Worm (Caenorhabditis elegans): ENCODE results near the gene srh-59.
A peak's percentile ranks its signal among the peaks of the same experiment; 100 is the strongest.

srh-59 gene

DNA sequence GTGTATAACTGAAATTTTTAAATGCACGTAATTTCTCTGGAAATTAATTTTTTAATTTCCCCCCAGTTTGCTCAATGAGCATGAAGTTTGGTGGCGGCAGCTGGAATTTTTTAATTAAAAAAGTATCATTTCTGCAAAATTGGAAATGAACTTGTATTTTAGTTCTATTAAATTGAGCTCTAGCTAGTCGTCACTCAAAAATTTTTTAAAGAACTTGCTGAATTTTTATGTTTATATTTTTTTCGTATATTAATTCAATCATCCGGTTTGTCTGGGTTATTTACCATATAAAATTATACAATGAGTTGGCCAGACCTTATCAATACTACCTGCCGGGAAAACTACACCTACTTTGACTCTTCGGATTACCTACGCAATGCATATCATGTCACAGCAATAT lies at the start of gene srh-59:
TSS of gene srh-59 (plus strand) at position 301 of the 400 bp plus-strand sequence.
- TF ChIP-seq crh-2 (tag; optimal IDR thresholded peaks at IDR 0.05) (no peak), fos-1 (tag; optimal IDR thresholded peaks at IDR 0.05) (no peak), mbf-1 (tag; optimal IDR thresholded peaks at IDR 0.05) (no peak), dmd-4 (tag; optimal IDR thresholded peaks at IDR 0.05) (no peak), blmp-1 (tag; optimal IDR thresholded peaks at IDR 0.05; ENCODE audit: insufficient read depth) (no peak), alr-1 (tag; optimal IDR thresholded peaks at IDR 0.05) (no peak), Y55F3AM.14 (GFP tag; optimal IDR thresholded peaks at IDR 0.05) (no peak), ZK546.5 (tag; optimal IDR thresholded peaks at IDR 0.05) (no peak), lin-13 (GFP tag; optimal IDR thresholded peaks at IDR 0.05) (no peak), ceh-82 (tag; optimal IDR thresholded peaks at IDR 0.05) (no peak), C34F6.9 (tag; optimal IDR thresholded peaks at IDR 0.05) (no peak), nhr-23 (tag; optimal IDR thresholded peaks at IDR 0.05) (no peak), nhr-25 (tag; optimal IDR thresholded peaks at IDR 0.05) (no peak), ztf-1 (GFP tag; conservative IDR thresholded peaks at IDR 0.05) (no peak), mdl-1 (tag; optimal IDR thresholded peaks at IDR 0.05) (no peak), ztf-4 (tag; optimal IDR thresholded peaks at IDR 0.05) (no peak), egl-27 (tag; optimal IDR thresholded peaks at IDR 0.05) (no peak), nhr-12 (tag; optimal IDR thresholded peaks at IDR 0.05) (no peak), ceh-16 (tag; optimal IDR thresholded peaks at IDR 0.05) (no peak)

DNA sequence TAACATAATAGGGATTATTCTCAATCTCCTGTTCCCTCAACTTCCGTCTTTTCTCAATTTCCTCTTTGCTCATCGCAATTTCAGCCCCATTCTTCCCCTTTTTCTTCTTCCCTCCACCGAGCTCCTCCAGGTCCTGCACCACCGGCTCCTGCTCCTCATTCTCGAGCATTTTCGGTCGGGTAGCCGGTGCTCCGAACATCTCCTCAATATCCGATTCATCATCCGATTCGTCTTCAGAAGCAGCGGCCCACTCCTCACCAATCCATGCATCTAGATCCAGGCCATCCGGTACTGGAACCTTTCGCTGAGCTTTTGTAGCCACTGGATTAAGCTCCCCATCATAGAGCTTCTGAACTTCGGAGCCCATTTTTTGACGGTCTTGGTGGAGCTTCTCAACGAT lies 41.7 kb upstream of the srh-59 start:
- TF ChIP-seq nhr-25 (tag; optimal IDR thresholded peaks at IDR 0.05) (no peak), nhr-77 (tag; optimal IDR thresholded peaks at IDR 0.05) (no peak), mbf-1 (tag; optimal IDR thresholded peaks at IDR 0.05) (no peak), ceh-82 (tag; optimal IDR thresholded peaks at IDR 0.05) (no peak), sma-3 (GFP tag; optimal IDR thresholded peaks at IDR 0.05) (no peak), nhr-11 (tag; optimal IDR thresholded peaks at IDR 0.05) (no peak)

DNA sequence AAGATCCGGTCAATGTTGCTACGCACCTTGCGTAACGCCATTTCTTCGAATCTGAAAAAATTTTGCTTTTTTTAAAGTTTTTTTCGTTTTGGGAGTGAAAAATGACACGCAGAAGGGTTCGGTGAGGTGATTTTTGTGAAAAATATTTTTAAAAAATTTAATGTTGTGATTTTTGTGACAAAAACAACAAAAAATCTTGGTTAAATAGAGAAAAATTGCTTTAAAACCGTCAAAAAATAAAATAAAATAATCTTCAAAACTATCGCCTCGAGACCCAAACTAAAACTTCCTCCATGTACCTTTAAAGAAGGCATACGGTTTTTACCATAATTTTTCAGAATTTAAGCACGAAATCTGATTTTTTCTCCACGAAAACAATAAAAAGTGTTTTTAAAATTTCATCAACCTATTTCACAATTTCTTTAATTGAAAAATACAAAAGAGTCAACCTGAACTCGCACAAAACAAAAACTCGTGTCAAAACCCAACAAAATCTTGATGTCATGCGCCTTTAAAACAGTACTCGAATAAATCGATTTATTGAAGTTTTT lies 35.4 kb upstream of the srh-59 start, which contains the start of gene apd-3:
TSS of gene apd-3 (minus strand) at position 51 of the 551 bp plus-strand sequence.
- TF ChIP-seq sem-4 (tag; optimal IDR thresholded peaks at IDR 0.05) (no peak), ztf-11 (tag; optimal IDR thresholded peaks at IDR 0.05) (no peak), lin-13 (GFP tag; optimal IDR thresholded peaks at IDR 0.05) (no peak), mab-5 (tag; optimal IDR thresholded peaks at IDR 0.05) (no peak), lin-11 (tag; optimal IDR thresholded peaks at IDR 0.05) (no peak), ceh-16 (tag; optimal IDR thresholded peaks at IDR 0.05) (no peak), ZK546.5 (tag; optimal IDR thresholded peaks at IDR 0.05) (no peak), elt-3 (tag; optimal IDR thresholded peaks at IDR 0.05) (no peak)

- TF ChIP-seq sma-3 (GFP tag; optimal IDR thresholded peaks at IDR 0.05): no peak
- TF ChIP-seq nhr-25 (tag; optimal IDR thresholded peaks at IDR 0.05): no peak
- peak in 1 of 2 experiments; percentile 38 for TF ChIP-seq mdl-1 (tag; optimal IDR thresholded peaks at IDR 0.05)
- peak; percentile 40 for TF ChIP-seq lin-13 (GFP tag; optimal IDR thresholded peaks at IDR 0.05)
- TF ChIP-seq elt-3 (tag; optimal IDR thresholded peaks at IDR 0.05): no peak
- peak; percentile 16 for TF ChIP-seq snpc-4 (tag; optimal IDR thresholded peaks at IDR 0.05)
- TF ChIP-seq nhr-23 (tag; optimal IDR thresholded peaks at IDR 0.05): no peak
- TF ChIP-seq ztf-1 (GFP tag; conservative IDR thresholded peaks at IDR 0.05): no peak
- no peak for TF ChIP-seq ceh-82 (tag; optimal IDR thresholded peaks at IDR 0.05)
- no peak for TF ChIP-seq sem-4 (tag; optimal IDR thresholded peaks at IDR 0.05)
- no peak for TF ChIP-seq egl-27 (tag; optimal IDR thresholded peaks at IDR 0.05)
- TF ChIP-seq lin-11 (tag; optimal IDR thresholded peaks at IDR 0.05): no peak
- TF ChIP-seq mab-5 (tag; optimal IDR thresholded peaks at IDR 0.05): peak; percentile 46
- no peak for TF ChIP-seq ztf-11 (tag; optimal IDR thresholded peaks at IDR 0.05)
- peak; percentile 66 for TF ChIP-seq unc-55 (GFP tag; optimal IDR thresholded peaks at IDR 0.05)
- TF ChIP-seq C34F6.9 (tag; optimal IDR thresholded peaks at IDR 0.05): peak; percentile 66
- TF ChIP-seq nhr-12 (tag; optimal IDR thresholded peaks at IDR 0.05): no peak
- no peak for TF ChIP-seq nhr-6 (tag; optimal IDR thresholded peaks at IDR 0.05)
- TF ChIP-seq nhr-129 (tag; optimal IDR thresholded peaks at IDR 0.05): peak; percentile 40
- peak; percentile 42 for TF ChIP-seq zag-1 (tag; optimal IDR thresholded peaks at IDR 0.05)
- TF ChIP-seq lsy-2 (tag; optimal IDR thresholded peaks at IDR 0.05): peak in 1 of 2 experiments; percentile 68
- TF ChIP-seq unc-62 (GFP tag; optimal IDR thresholded peaks at IDR 0.05): no peak
- no peak for TF ChIP-seq crh-2 (tag; optimal IDR thresholded peaks at IDR 0.05)
- no peak for TF ChIP-seq nhr-11 (tag; optimal IDR thresholded peaks at IDR 0.05)
Measured at ce11 chrII:3547282-3547681, 34.6 kb upstream of the srh-59 start.

Data from whole organism, L2 larva.